Fruit fly (Drosophila melanogaster): ENCODE results near the gene emc.
A peak's percentile ranks its signal among the peaks of the same experiment; 100 is the strongest.

Gene emc

dm6 chr3L:771361-771760, 22.2 kb downstream of the emc start (continued):
- TF ChIP-seq org-1 (GFP tag; optimal IDR thresholded peaks at IDR 0.05) (peak; percentile 58), CG15696 (tag; optimal IDR thresholded peaks at IDR 0.05) (no peak), amos (GFP tag; IDR thresholded peaks at IDR 0.05; ENCODE audit: partially characterized antibody) (no peak), CG10431 (GFP tag; optimal IDR thresholded peaks at IDR 0.05) (peak; percentile 22), CG10366 (GFP tag; IDR thresholded peaks at IDR 0.05) (peak; percentile 59; the same call in 1 of the 2 replicates), gsb (GFP tag; IDR thresholded peaks at IDR 0.05) (no peak), CG10654 (GFP tag; optimal IDR thresholded peaks at IDR 0.05) (peak; percentile 47), CG6813 (GFP tag; optimal IDR thresholded peaks at IDR 0.05) (peak; percentile 54), knrl (GFP tag; IDR thresholded peaks at IDR 0.05; ENCODE audit: partially characterized antibody) (no peak), gcm (GFP tag; optimal IDR thresholded peaks at IDR 0.05) (peak; percentile 37), tx (GFP tag; optimal IDR thresholded peaks at IDR 0.05) (peak; percentile 28), CG3838 (GFP tag; optimal IDR thresholded peaks at IDR 0.05) (no peak), az2 (GFP tag; optimal IDR thresholded peaks at IDR 0.05) (peak; percentile 65), cwo (GFP tag; optimal IDR thresholded peaks at IDR 0.05) (peak; percentile 52), CG11695 (GFP tag; IDR thresholded peaks at IDR 0.05) (0 out of 3 replicates have a peak, but pooled peaks have one; percentile 49), chinmo (GFP tag; IDR thresholded peaks at IDR 0.05; ENCODE audit: partially characterized antibody) (no peak), ap (GFP tag; IDR thresholded peaks at IDR 0.05) (peak; percentile 66), btn (GFP tag; optimal IDR thresholded peaks at IDR 0.05) (peak; percentile 58), peb (GFP tag; IDR thresholded peaks at IDR 0.05) (peak; percentile 55), Asciz (GFP tag; optimal IDR thresholded peaks at IDR 0.05) (peak; percentile 60), trh (GFP tag; optimal IDR thresholded peaks at IDR 0.05) (no peak), disco-r (GFP tag; optimal IDR thresholded peaks at IDR 0.05) (peak; percentile 7), CG31224 (GFP tag; IDR thresholded peaks at IDR 0.05) (peak; percentile 39; the same call in 1 of the 2 replicates), CG16779 (GFP tag; IDR thresholded peaks at IDR 0.05) (no peak), CG17361 (GFP tag; IDR thresholded peaks at IDR 0.05) (peak; percentile 75), CG34224 (GFP tag; IDR thresholded peaks at IDR 0.05; ENCODE audit: partially characterized antibody) (no peak), Nf-YC (tag; optimal IDR thresholded peaks at IDR 0.05) (no peak), corto (GFP tag; optimal IDR thresholded peaks at IDR 0.05) (peak; percentile 65), Ada2b (GFP tag; IDR thresholded peaks at IDR 0.05) (peak; percentile 54), Fer2 (tag; optimal IDR thresholded peaks at IDR 0.05) (no peak), Adf1 (GFP tag; IDR thresholded peaks at IDR 0.05) (no peak), Hr78 (GFP tag; optimal IDR thresholded peaks at IDR 0.05) (peak in 1 of 2 experiments; percentile 6), CG12104 (GFP tag; optimal IDR thresholded peaks at IDR 0.05) (no peak), fd3F (GFP tag; optimal IDR thresholded peaks at IDR 0.05) (peak; percentile 19), CG17568 (GFP tag; optimal IDR thresholded peaks at IDR 0.05) (no peak), Fer3 (tag; optimal IDR thresholded peaks at IDR 0.05) (peak; percentile 37), CG17328 (GFP tag; IDR thresholded peaks at IDR 0.05) (peak; percentile 77), aop (GFP tag; IDR thresholded peaks at IDR 0.05) (no peak), HLH3B (GFP tag; IDR thresholded peaks at IDR 0.05) (peak; percentile 73), NK7.1 (GFP tag; optimal IDR thresholded peaks at IDR 0.05) (no peak), Dip3 (GFP tag; optimal IDR thresholded peaks at IDR 0.05) (no peak), Max (GFP tag; optimal IDR thresholded peaks at IDR 0.05) (no peak), Dad (GFP tag; optimal IDR thresholded peaks at IDR 0.05) (peak; percentile 23), CG11247 (GFP tag; IDR thresholded peaks at IDR 0.05) (peak; percentile 48; the same call in 1 of the 2 replicates), sqz (GFP tag; optimal IDR thresholded peaks at IDR 0.05) (peak; percentile 49), CG4360 (GFP tag; IDR thresholded peaks at IDR 0.05) (no peak), Gug (GFP tag; IDR thresholded peaks at IDR 0.05) (peak; percentile 73), CG12769 (tag; optimal IDR thresholded peaks at IDR 0.05) (peak; percentile 35), CG12744 (GFP tag; optimal IDR thresholded peaks at IDR 0.05) (no peak), lab (GFP tag; optimal IDR thresholded peaks at IDR 0.05) (peak; percentile 59), dpn (GFP tag; optimal IDR thresholded peaks at IDR 0.05) (peak; percentile 55 to 73)
